Worm (Caenorhabditis elegans) whole organism, L2 larva: Measurements from ENCODE around the gene T20D4.10.
"Not testable (repeated sequence)": the region's sequence is repeated elsewhere in the genome, so short reads cannot be mapped to it uniquely, and the experiment has no call there.

Source experiments
- C34F6.9 ChIP-seq: fragments of 150-350 bp; optimal IDR thresholded peaks from 2 replicates; lab custom pipeline; 2014; ENCODE audit warnings: missing biosample characterization, missing genetic modification characterization
- F13H6.1 ChIP-seq: sonication (generic microtip); optimal IDR thresholded peaks from 2 replicates; lab custom pipeline; 2016; ENCODE audit warnings: missing genetic modification characterization, missing compliant biosample characterization
- R02D3.7 ChIP-seq: fragments of 150-350 bp; optimal IDR thresholded peaks from 2 replicates; lab custom pipeline; 2014; ENCODE audit warnings: missing biosample characterization, missing genetic modification characterization
- Y55F3AM.14 ChIP-seq: fragments of 200-800 bp; sonication (Bioruptor generic); optimal IDR thresholded peaks from 2 replicates; lab custom pipeline; 2018; ENCODE audit warnings: mild to moderate bottlenecking, missing genetic modification characterization, missing compliant biosample characterization
- alr-1 ChIP-seq: fragments of 150-350 bp; optimal IDR thresholded peaks from 2 replicates; lab custom pipeline; 2014; ENCODE audit warnings: missing biosample characterization, missing genetic modification characterization
- aly-2 ChIP-seq: fragments of 150-350 bp; optimal IDR thresholded peaks from 2 replicates; lab custom pipeline; 2014; ENCODE audit warnings: missing biosample characterization, missing genetic modification characterization
- ama-1 ChIP-seq: fragments of 150-350 bp; optimal IDR thresholded peaks from 2 replicates; lab custom pipeline; 2018; ENCODE audit warnings: inconsistent platforms
- blmp-1 ChIP-seq: sonication (generic microtip); optimal IDR thresholded peaks from 2 replicates; lab custom pipeline; 2017; ENCODE audit warnings: missing genetic modification characterization, mild to moderate bottlenecking, missing compliant biosample characterization, antibody characterized with exemption, moderate library complexity; ENCODE audit not compliant: insufficient read depth
- dmd-4 ChIP-seq: sonication (generic microtip); optimal IDR thresholded peaks from 2 replicates; lab custom pipeline; 2017; ENCODE audit warnings: missing biosample characterization, missing genetic modification characterization
- egl-27 ChIP-seq: sonication (generic microtip); optimal IDR thresholded peaks from 3 replicates; lab custom pipeline; 2017; ENCODE audit warnings: missing biosample characterization, missing genetic modification reagents, missing genetic modification characterization
- elt-1 ChIP-seq: fragments of 150-350 bp; optimal IDR thresholded peaks from 2 replicates; lab custom pipeline; 2014; ENCODE audit warnings: missing biosample characterization, missing genetic modification characterization
- elt-3 ChIP-seq: sonication (generic microtip); optimal IDR thresholded peaks from 2 replicates; lab custom pipeline; 2017; ENCODE audit warnings: missing biosample characterization, missing genetic modification characterization
- fos-1 ChIP-seq: fragments of 150-350 bp; optimal IDR thresholded peaks from 2 replicates; lab custom pipeline; 2014; ENCODE audit warnings: missing biosample characterization, missing genetic modification characterization
- lin-13 ChIP-seq: fragments of 150-350 bp; optimal IDR thresholded peaks from 2 replicates; lab custom pipeline; 2014; ENCODE audit warnings: missing biosample characterization, missing genetic modification reagents, missing genetic modification characterization
- lin-39 ChIP-seq: fragments of 150-350 bp; optimal IDR thresholded peaks from 2 replicates; lab custom pipeline; 2014; ENCODE audit warnings: missing biosample characterization, missing genetic modification reagents, missing genetic modification characterization
- lsy-2 ChIP-seq, 2 experiments: fragments of 150-350 bp in 1 of 2; sonication (generic microtip) in 1 of 2; optimal IDR thresholded peaks; 2 replicates each; lab custom pipeline; 2014 to 2017; ENCODE audit warnings: missing biosample characterization in 2 of 2, missing genetic modification characterization in 2 of 2
- mbf-1 ChIP-seq: sonication (generic microtip); optimal IDR thresholded peaks from 2 replicates; lab custom pipeline; 2017; ENCODE audit warnings: missing biosample characterization, missing genetic modification characterization
- mdl-1 ChIP-seq, 2 experiments: fragments of 150-350 bp in 1 of 2; sonication (generic microtip) in 1 of 2; optimal IDR thresholded peaks; 2 replicates each; lab custom pipeline; 2017; ENCODE audit warnings: missing biosample characterization in 2 of 2, missing genetic modification characterization in 2 of 2
- nhr-10 ChIP-seq: sonication (generic microtip); optimal IDR thresholded peaks from 2 replicates; lab custom pipeline; 2017; ENCODE audit warnings: missing biosample characterization, missing genetic modification characterization
- nhr-12 ChIP-seq: fragments of 150-350 bp; optimal IDR thresholded peaks from 2 replicates; lab custom pipeline; 2014; ENCODE audit warnings: missing biosample characterization, missing genetic modification characterization
- nhr-21 ChIP-seq: fragments of 150-350 bp; optimal IDR thresholded peaks from 2 replicates; lab custom pipeline; 2014; ENCODE audit warnings: missing biosample characterization, missing genetic modification characterization
- nhr-23 ChIP-seq: fragments of 150-350 bp; optimal IDR thresholded peaks from 2 replicates; lab custom pipeline; 2014; ENCODE audit warnings: missing biosample characterization, missing genetic modification reagents, missing genetic modification characterization
- nhr-237 ChIP-seq: fragments of 150-350 bp; optimal IDR thresholded peaks from 2 replicates; lab custom pipeline; 2014; ENCODE audit warnings: missing biosample characterization, missing genetic modification characterization
- nhr-25 ChIP-seq: fragments of 150-350 bp; sonication (generic microtip); optimal IDR thresholded peaks from 3 replicates; lab custom pipeline; 2014; ENCODE audit warnings: missing biosample characterization, missing genetic modification characterization
- nhr-77 ChIP-seq: fragments of 150-350 bp; optimal IDR thresholded peaks from 2 replicates; lab custom pipeline; 2014; ENCODE audit warnings: missing biosample characterization, missing genetic modification characterization
- peb-1 ChIP-seq: fragments of 150-350 bp; optimal IDR thresholded peaks from 2 replicates; lab custom pipeline; 2014; ENCODE audit warnings: missing biosample characterization, missing genetic modification characterization
- sem-4 ChIP-seq: fragments of 150-350 bp; optimal IDR thresholded peaks from 2 replicates; lab custom pipeline; 2014; ENCODE audit warnings: missing biosample characterization, missing genetic modification reagents, missing genetic modification characterization
- skn-1 ChIP-seq: sonication (generic microtip); optimal IDR thresholded peaks from 2 replicates; lab custom pipeline; 2017; ENCODE audit warnings: missing biosample characterization, missing genetic modification characterization
- sma-9 ChIP-seq, 2 experiments: fragments of 150-350 bp in 1 of 2; sonication (generic microtip) in 1 of 2; optimal IDR thresholded peaks; 2 replicates each; lab custom pipeline; 2014 to 2016; ENCODE audit warnings: missing genetic modification characterization in 2 of 2, mild to moderate bottlenecking in 1 of 2, missing biosample characterization in 1 of 2, missing compliant biosample characterization in 1 of 2, missing genetic modification reagents in 1 of 2, moderate library complexity in 1 of 2
- snpc-4 ChIP-seq: fragments of 150-350 bp; optimal IDR thresholded peaks from 2 replicates; lab custom pipeline; 2014; ENCODE audit warnings: missing biosample characterization, missing genetic modification characterization
- unc-39 ChIP-seq: fragments of 150-350 bp; optimal IDR thresholded peaks from 2 replicates; lab custom pipeline; 2014; ENCODE audit warnings: missing biosample characterization, missing genetic modification characterization
- unc-55 ChIP-seq: fragments of 150-350 bp; sonication (generic microtip); optimal IDR thresholded peaks from 3 replicates; lab custom pipeline; 2014; ENCODE audit warnings: missing biosample characterization, missing genetic modification reagents, missing genetic modification characterization
- unc-62 ChIP-seq: fragments of 150-350 bp; optimal IDR thresholded peaks from 2 replicates; lab custom pipeline; 2014; ENCODE audit warnings: missing biosample characterization, missing genetic modification reagents, missing genetic modification characterization
- ztf-11 ChIP-seq: sonication (generic microtip); optimal IDR thresholded peaks from 2 replicates; lab custom pipeline; 2017; ENCODE audit warnings: missing biosample characterization, missing genetic modification characterization
- ztf-4 ChIP-seq: fragments of 150-350 bp; optimal IDR thresholded peaks from 2 replicates; lab custom pipeline; 2014; ENCODE audit warnings: missing biosample characterization, missing genetic modification characterization

Gene T20D4.10

DNA sequence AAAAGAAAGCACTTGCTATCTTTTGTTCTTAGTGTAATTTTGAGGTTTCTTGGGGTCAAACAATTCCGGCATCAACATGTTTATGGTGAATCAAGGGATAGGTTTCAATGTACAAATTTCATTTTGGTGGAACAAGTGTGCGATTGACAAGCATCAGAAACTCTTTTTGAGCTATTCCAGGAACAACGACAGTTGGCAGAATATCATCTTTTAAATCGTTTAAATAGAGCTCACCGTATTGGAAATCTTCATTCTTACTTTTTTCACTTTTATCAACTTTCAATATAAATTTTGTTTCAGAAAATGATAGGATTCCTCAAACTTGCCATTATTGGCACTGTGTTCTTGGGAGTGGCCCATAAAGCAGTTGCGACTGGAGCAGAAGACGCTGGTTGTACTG is at the start of gene T20D4.10:
Gene T20D4.10 (plus strand): TSS at position 301 of the 400 bp plus-strand sequence.
- TF ChIP-seq Y55F3AM.14 (GFP tag; lab: Kevin White, UChicago); alr-1 (tag; lab: Kevin White, UChicago); nhr-77 (tag; lab: Kevin White, UChicago): not testable (repeated sequence)

ce11 chrV:3351266-3351665 is 48.8 kb upstream of the T20D4.10 start, which contains the start of gene str-63:
TSS of gene str-63 (plus strand) at chrV:3351566.
- no peak for TF ChIP-seq nhr-237 (tag; lab: Kevin White, UChicago)
- no peak for TF ChIP-seq lin-39 (tag; lab: Kevin White, UChicago)
- no peak for TF ChIP-seq aly-2
- no peak for TF ChIP-seq nhr-77 (tag; lab: Kevin White, UChicago)
- TF ChIP-seq mdl-1 (tag; optimal IDR thresholded peaks at IDR 0.05; lab: Kevin White, UChicago), result no peak
- TF ChIP-seq unc-62 (GFP tag; lab: Kevin White, UChicago), result no peak
- no peak for TF ChIP-seq sem-4
- TF ChIP-seq nhr-12 (tag; lab: Kevin White, UChicago), result no peak
- TF ChIP-seq unc-55, result no peak
- TF ChIP-seq unc-39 (tag; lab: Kevin White, UChicago), result no peak
- TF ChIP-seq nhr-25 (tag; lab: Kevin White, UChicago), result no peak
- no peak for TF ChIP-seq R02D3.7 (tag; lab: Kevin White, UChicago)

ce11 chrV:3352925-3353324 is 47.1 kb upstream of the T20D4.10 start, which contains the start of gene C17B7.12:
TSS of gene C17B7.12 (plus strand) at chrV:3353225.
- TF ChIP-seq alr-1 (tag; lab: Kevin White, UChicago) (no peak), fos-1 (tag; lab: Kevin White, UChicago) (no peak), lin-13 (GFP tag; lab: Kevin White, UChicago) (no peak), ama-1 (lab: Kevin White, UChicago) (no peak), snpc-4 (tag; lab: Kevin White, UChicago) (no peak), mdl-1 (tag; optimal IDR thresholded peaks at IDR 0.05; lab: Kevin White, UChicago) (no peak), nhr-77 (tag; lab: Kevin White, UChicago) (no peak), peb-1 (tag; lab: Kevin White, UChicago) (no peak), F13H6.1 (no peak), nhr-12 (tag; lab: Kevin White, UChicago) (no peak), dmd-4 (tag; lab: Kevin White, UChicago) (no peak), sem-4 (no peak), unc-62 (GFP tag; lab: Kevin White, UChicago) (no peak), blmp-1 (tag; lab: Kevin White, UChicago) (no peak), ztf-11 (tag; lab: Kevin White, UChicago) (no peak), elt-1 (tag; lab: Kevin White, UChicago) (no peak), mbf-1 (tag; lab: Kevin White, UChicago) (no peak), lsy-2 (tag; optimal IDR thresholded peaks at IDR 0.05; lab: Kevin White, UChicago) (no peak), ztf-4 (no peak), elt-3 (tag; lab: Kevin White, UChicago) (no peak)

- peak; percentile 23 for TF ChIP-seq sma-9 (GFP tag; optimal IDR thresholded peaks at IDR 0.05; lab: Kevin White, UChicago)
- no peak for TF ChIP-seq sma-9 (tag; optimal IDR thresholded peaks at IDR 0.05; lab: Kevin White, UChicago)
- TF ChIP-seq skn-1, result no peak
- TF ChIP-seq dmd-4 (tag; lab: Kevin White, UChicago), result no peak
- TF ChIP-seq elt-1 (tag; lab: Kevin White, UChicago), result peak; percentile 2
- TF ChIP-seq C34F6.9, result no peak
- TF ChIP-seq nhr-23, result no peak
Measured at ce11 chrV:3355544-3355943, 44.5 kb upstream of the T20D4.10 start.

ce11 chrV:3357106-3357505 is 42.9 kb upstream of the T20D4.10 start, which contains the start of gene scrm-3:
TSS of gene scrm-3 (minus strand) at chrV:3357206.
- TF ChIP-seq mbf-1 (tag; lab: Kevin White, UChicago) (no peak), nhr-21 (tag; lab: Kevin White, UChicago) (no peak), fos-1 (tag; lab: Kevin White, UChicago) (no peak), Y55F3AM.14 (GFP tag; lab: Kevin White, UChicago) (no peak), egl-27 (tag; lab: Kevin White, UChicago) (no peak), nhr-25 (tag; lab: Kevin White, UChicago) (no peak), C34F6.9 (no peak), nhr-10 (tag; lab: Kevin White, UChicago) (no peak), lin-13 (GFP tag; lab: Kevin White, UChicago) (no peak), unc-39 (tag; lab: Kevin White, UChicago) (no peak)
